Worm (Caenorhabditis elegans): Measurements from ENCODE around the gene grsp-1.
A peak's percentile ranks its signal among the peaks of the same experiment; 100 is the strongest.

Gene grsp-1

ce11 chrV:19637890-19638289, 28.6 kb downstream of the grsp-1 start:
- TF ChIP-seq nhr-23 (tag; optimal IDR thresholded peaks at IDR 0.05) (no peak), nhr-237 (tag; optimal IDR thresholded peaks at IDR 0.05) (no peak), ztf-1 (GFP tag; conservative IDR thresholded peaks at IDR 0.05) (no peak), nhr-129 (tag; optimal IDR thresholded peaks at IDR 0.05) (no peak), nhr-21 (tag; optimal IDR thresholded peaks at IDR 0.05) (no peak), mdl-1 (tag; optimal IDR thresholded peaks at IDR 0.05) (no peak)

- TF ChIP-seq mdl-1 (tag; optimal IDR thresholded peaks at IDR 0.05) = no peak
- TF ChIP-seq nhr-10 (tag; optimal IDR thresholded peaks at IDR 0.05) = no peak
- no peak for TF ChIP-seq egl-27 (tag; optimal IDR thresholded peaks at IDR 0.05)
- TF ChIP-seq unc-55 (GFP tag; optimal IDR thresholded peaks at IDR 0.05) = no peak
- TF ChIP-seq skn-1 (tag; optimal IDR thresholded peaks at IDR 0.05) = no peak
- TF ChIP-seq crh-2 (tag; optimal IDR thresholded peaks at IDR 0.05) = no peak
- no peak for TF ChIP-seq ceh-82 (tag; optimal IDR thresholded peaks at IDR 0.05)
- TF ChIP-seq ztf-11 (tag; optimal IDR thresholded peaks at IDR 0.05) = no peak
- no peak for TF ChIP-seq unc-39 (tag; optimal IDR thresholded peaks at IDR 0.05)
- no peak for TF ChIP-seq zag-1 (tag; optimal IDR thresholded peaks at IDR 0.05)
These were observed 31.5 kb downstream of the grsp-1 start, which contains the start of gene Y43F8C.6 for ce11 chrV:19640808-19641207. Gene Y43F8C.6 (minus strand): TSS chrV:19640908.

DNA sequence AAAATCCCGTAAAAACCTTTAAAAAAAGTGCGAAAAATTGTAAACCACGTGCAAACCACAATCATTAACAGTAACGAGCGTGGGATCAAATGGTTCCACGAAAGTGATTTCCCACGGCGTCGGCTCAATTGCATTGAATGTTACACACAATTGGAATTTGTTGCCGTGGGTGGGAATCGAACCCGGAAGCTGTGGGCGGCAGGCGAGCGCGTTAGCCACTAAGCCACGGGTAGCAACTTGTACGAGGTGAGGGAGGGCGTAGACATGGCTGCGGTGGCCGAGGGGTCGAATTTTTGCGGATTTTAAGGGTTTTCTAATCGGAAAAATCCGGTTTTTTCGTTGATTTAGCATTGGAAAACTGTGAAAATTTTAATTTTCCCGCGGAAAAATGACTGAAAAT, 33.7 kb downstream of the grsp-1 start:
- TF ChIP-seq lin-11 (tag; optimal IDR thresholded peaks at IDR 0.05) (peak; percentile 64), lin-13 (GFP tag; optimal IDR thresholded peaks at IDR 0.05) (peak; percentile 84), nhr-25 (tag; optimal IDR thresholded peaks at IDR 0.05) (peak; percentile 17), nhr-21 (tag; optimal IDR thresholded peaks at IDR 0.05) (peak; percentile 82), mdl-1 (tag; optimal IDR thresholded peaks at IDR 0.05) (peak in 1 of 2 experiments; percentile 53), skn-1 (tag; optimal IDR thresholded peaks at IDR 0.05) (no peak), unc-39 (tag; optimal IDR thresholded peaks at IDR 0.05) (no peak), mab-5 (tag; optimal IDR thresholded peaks at IDR 0.05) (peak; percentile 45), ztf-1 (GFP tag; conservative IDR thresholded peaks at IDR 0.05) (no peak), nhr-129 (tag; optimal IDR thresholded peaks at IDR 0.05) (peak; percentile 58), ztf-4 (tag; optimal IDR thresholded peaks at IDR 0.05) (peak; percentile 10), dmd-4 (tag; optimal IDR thresholded peaks at IDR 0.05) (no peak), F13H6.1 (tag; optimal IDR thresholded peaks at IDR 0.05) (peak; percentile 82), Y55F3AM.14 (GFP tag; optimal IDR thresholded peaks at IDR 0.05) (peak; percentile 85), blmp-1 (tag; optimal IDR thresholded peaks at IDR 0.05; ENCODE audit: insufficient read depth) (no peak), nhr-6 (tag; optimal IDR thresholded peaks at IDR 0.05) (peak; percentile 15), zag-1 (tag; optimal IDR thresholded peaks at IDR 0.05) (peak; percentile 42), ztf-11 (tag; optimal IDR thresholded peaks at IDR 0.05) (no peak), nhr-23 (tag; optimal IDR thresholded peaks at IDR 0.05) (no peak), ceh-82 (tag; optimal IDR thresholded peaks at IDR 0.05) (no peak), mbf-1 (tag; optimal IDR thresholded peaks at IDR 0.05) (no peak), aly-2 (tag; optimal IDR thresholded peaks at IDR 0.05) (no peak), nhr-10 (tag; optimal IDR thresholded peaks at IDR 0.05) (peak; percentile 37), alr-1 (tag; optimal IDR thresholded peaks at IDR 0.05) (no peak), sem-4 (tag; optimal IDR thresholded peaks at IDR 0.05) (peak; percentile 11), C34F6.9 (tag; optimal IDR thresholded peaks at IDR 0.05) (peak; percentile 65), sma-9 (GFP tag; optimal IDR thresholded peaks at IDR 0.05) (no peak), sma-9 (tag; optimal IDR thresholded peaks at IDR 0.05) (no peak), unc-55 (GFP tag; optimal IDR thresholded peaks at IDR 0.05) (peak; percentile 82), gmeb-1 (tag; optimal IDR thresholded peaks at IDR 0.05) (peak; percentile 66), lin-39 (tag; optimal IDR thresholded peaks at IDR 0.05) (no peak), lsy-2 (tag; optimal IDR thresholded peaks at IDR 0.05) (peak; percentile 84 to 86), nhr-11 (tag; optimal IDR thresholded peaks at IDR 0.05) (peak; percentile 59), snpc-4 (tag; optimal IDR thresholded peaks at IDR 0.05) (peak; percentile 27), ceh-16 (tag; optimal IDR thresholded peaks at IDR 0.05) (peak; percentile 14), fos-1 (tag; optimal IDR thresholded peaks at IDR 0.05) (peak; percentile 79), sma-3 (GFP tag; optimal IDR thresholded peaks at IDR 0.05) (peak; percentile 84), egl-27 (tag; optimal IDR thresholded peaks at IDR 0.05) (peak; percentile 57), crh-2 (tag; optimal IDR thresholded peaks at IDR 0.05) (peak; percentile 77)

Data from whole organism, L2 larva.